Fruit fly (Drosophila melanogaster) whole organism, wandering third instar larva: Measurements from ENCODE around the gene CG17982.

Experiments used
- Dfd ChIP-seq: fragments of >200 bp; optimal IDR thresholded peaks from 2 replicates; lab custom pipeline; 2017; ENCODE audit warnings: missing biosample characterization, missing genetic modification characterization
- brk ChIP-seq: fragments of 200-800 bp; sonication (Bioruptor generic); optimal IDR thresholded peaks from 2 replicates; lab custom pipeline; 2016; ENCODE audit warnings: missing biosample characterization, mild to moderate bottlenecking, missing genetic modification characterization
- dmrt93B ChIP-seq: fragments of 200-800 bp; sonication (Bioruptor generic); optimal IDR thresholded peaks from 2 replicates; lab custom pipeline; 2018; ENCODE audit warnings: missing biosample characterization, mild to moderate bottlenecking, missing genetic modification characterization
- fru ChIP-seq: fragments of 200-800 bp; sonication (Bioruptor generic); optimal IDR thresholded peaks from 3 replicates; lab custom pipeline; 2016; ENCODE audit warnings: missing biosample characterization, mild to moderate bottlenecking, missing genetic modification characterization
- jim ChIP-seq: fragments of 175-275, 200-325 bp; sonication (Bioruptor generic); optimal IDR thresholded peaks from 2 replicates; lab custom pipeline; 2016; ENCODE audit warnings: missing biosample characterization, mild to moderate bottlenecking, missing genetic modification characterization
- pan ChIP-seq: fragments of >200 bp; optimal IDR thresholded peaks from 2 replicates; lab custom pipeline; 2017
- psq ChIP-seq: fragments of 200-800 bp; sonication (Bioruptor generic); optimal IDR thresholded peaks from 3 replicates; lab custom pipeline; 2017; ENCODE audit warnings: missing biosample characterization, mild to moderate bottlenecking, missing genetic modification characterization, moderate library complexity
- tai ChIP-seq: sonication (Bioruptor generic); optimal IDR thresholded peaks from 2 replicates; lab custom pipeline; 2016; ENCODE audit warnings: missing biosample characterization, missing genetic modification characterization
- usp ChIP-seq: fragments of >200 bp; optimal IDR thresholded peaks from 2 replicates; lab custom pipeline; 2017; ENCODE audit warnings: missing biosample characterization, missing genetic modification characterization

- TF ChIP-seq tai (GFP tag; lab: Kevin White, UChicago) (no peak), jim (GFP tag; lab: Kevin White, UChicago) (no peak), usp (no peak), fru (no peak), Dfd (GFP tag; lab: Kevin White, UChicago) (no peak), dmrt93B (GFP tag; lab: Kevin White, UChicago) (no peak), pan (lab: Kevin White, UChicago) (no peak), brk (GFP tag; lab: Kevin White, UChicago) (no peak), psq (GFP tag; lab: Kevin White, UChicago) (no peak)
These were observed 20.8 kb downstream of the CG17982 start for dm6 chrX:8122834-8123233.
